Fruit fly (Drosophila melanogaster): ENCODE results near the gene fon.

DNA sequence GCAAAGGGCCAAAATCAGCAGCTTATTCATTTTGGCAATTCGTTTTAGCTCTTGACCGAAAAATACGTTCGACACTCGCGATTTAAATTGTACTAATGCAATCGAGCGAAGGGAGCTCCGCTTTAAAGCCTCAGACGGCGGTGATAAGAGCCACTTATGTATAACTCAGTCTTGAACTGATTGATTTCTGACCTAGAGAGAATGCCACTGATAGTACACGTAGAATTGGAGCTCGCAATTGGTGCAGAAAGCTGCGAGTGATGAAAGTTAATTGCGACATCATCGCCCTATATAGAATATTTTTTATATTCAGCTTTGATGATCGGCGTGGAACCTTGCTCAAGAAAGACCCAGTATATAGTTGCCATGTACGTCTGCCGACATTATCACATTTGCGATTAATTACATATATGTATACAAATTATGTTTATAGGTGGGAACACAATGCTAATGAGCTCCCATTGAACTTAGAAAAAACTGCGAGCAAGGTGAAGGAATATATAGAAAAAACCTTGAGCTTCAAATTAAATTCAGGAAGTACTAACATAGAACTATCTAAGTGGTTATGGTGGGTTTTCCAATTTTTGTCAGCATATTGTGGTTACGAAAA, at the start of gene fon:
- TF ChIP-seq trh (GFP tag; optimal IDR thresholded peaks at IDR 0.05) = no peak
- TF ChIP-seq CG11695 (GFP tag; IDR thresholded peaks at IDR 0.05) = no peak
- TF ChIP-seq Elba2 (GFP tag; optimal IDR thresholded peaks at IDR 0.05) = no peak
- no peak for TF ChIP-seq Oaz (GFP tag; IDR thresholded peaks at IDR 0.05)
- no peak for TF ChIP-seq Fer3 (tag; optimal IDR thresholded peaks at IDR 0.05)
- TF ChIP-seq CG13775 (GFP tag; optimal IDR thresholded peaks at IDR 0.05) = no peak
- TF ChIP-seq Trl (optimal IDR thresholded peaks at IDR 0.05) = no peak
- no peak for TF ChIP-seq Trl (GFP tag; optimal IDR thresholded peaks at IDR 0.05)
- no peak for TF ChIP-seq ttk (GFP tag; IDR thresholded peaks at IDR 0.05)
